Worm (Caenorhabditis elegans) whole organism, L1 larva: ENCODE results near the gene srh-201.

ENCODE experiments used
- C04F5.9 ChIP-seq: sonication (generic microtip); optimal IDR thresholded peaks from 2 replicates; lab custom pipeline; 2016; ENCODE audit warnings: missing genetic modification characterization, missing compliant biosample characterization
- ama-1 ChIP-seq: fragments of 150-350 bp; optimal IDR thresholded peaks from 2 replicates; lab custom pipeline; 2014
- ceh-82 ChIP-seq, 3 experiments: fragments of 150-350 bp in 1 of 3; sonication (generic microtip) in 2 of 3; optimal IDR thresholded peaks; 2 replicates each; lab custom pipeline; 2014 to 2017; ENCODE audit warnings: missing biosample characterization in 3 of 3, missing genetic modification characterization in 3 of 3
- ceh-88 ChIP-seq: fragments of 200-800 bp; sonication (Bioruptor generic); IDR thresholded peaks from 2 replicates; pipeline ENCODE4 v1.3.6; 2022; ENCODE audit warnings: missing genetic modification characterization, missing compliant biosample characterization
- dpl-1 ChIP-seq, 3 experiments: fragments of 150-350 bp in 2 of 3; sonication (generic microtip) in 1 of 3; optimal IDR thresholded peaks; 2 replicates each; lab custom pipeline; 2014 to 2017; ENCODE audit warnings: missing biosample characterization in 3 of 3, missing genetic modification characterization in 3 of 3, missing genetic modification reagents in 3 of 3
- dsc-1 ChIP-seq: sonication (generic microtip); optimal IDR thresholded peaks from 2 replicates; lab custom pipeline; 2016; ENCODE audit warnings: mild to moderate bottlenecking, missing genetic modification characterization, missing compliant biosample characterization
- efl-1 ChIP-seq, 4 experiments: fragments of 150-350 bp; optimal IDR thresholded peaks in 3 of 4; peaks in 1 of 4; 1 replicate in 1 of 4; 2 replicates in 3 of 4; lab custom pipeline; 2014; ENCODE audit warnings: missing biosample characterization in 2 of 4, missing genetic modification characterization in 2 of 4, missing genetic modification reagents in 2 of 4
- efl-3 ChIP-seq: fragments of 200-800 bp; sonication (Bioruptor generic); optimal IDR thresholded peaks from 2 replicates; lab custom pipeline; 2018; ENCODE audit warnings: mild to moderate bottlenecking, missing genetic modification characterization, missing compliant biosample characterization
- ets-5 ChIP-seq: fragments of 200-800 bp; sonication (Bioruptor generic); IDR thresholded peaks from 2 replicates; pipeline ENCODE4 v1.3.6; 2022; ENCODE audit warnings: missing genetic modification characterization, missing compliant biosample characterization
- fkh-4 ChIP-seq: sonication (generic microtip); optimal IDR thresholded peaks from 2 replicates; lab custom pipeline; 2016; ENCODE audit warnings: missing compliant biosample characterization, missing genetic modification characterization, borderline replicate concordance
- fkh-8 ChIP-seq: sonication (generic microtip); optimal IDR thresholded peaks from 2 replicates; lab custom pipeline; 2016; ENCODE audit warnings: mild to moderate bottlenecking, missing genetic modification characterization, missing compliant biosample characterization
- hlh-4 ChIP-seq: sonication (generic microtip); optimal IDR thresholded peaks from 2 replicates; lab custom pipeline; 2016; ENCODE audit warnings: mild to moderate bottlenecking, missing genetic modification characterization, missing compliant biosample characterization
- hpl-2 ChIP-seq: fragments of 150-350 bp; optimal IDR thresholded peaks from 2 replicates; lab custom pipeline; 2014; ENCODE audit warnings: missing biosample characterization, missing genetic modification reagents, missing genetic modification characterization
- lin-13 ChIP-seq: fragments of 150-350 bp; optimal IDR thresholded peaks from 2 replicates; lab custom pipeline; 2014; ENCODE audit warnings: missing biosample characterization, missing genetic modification reagents, missing genetic modification characterization
- lin-14 ChIP-seq: fragments of 200-800 bp; sonication (Bioruptor generic); optimal IDR thresholded peaks from 2 replicates; lab custom pipeline; 2018; ENCODE audit warnings: mild to moderate bottlenecking, missing genetic modification characterization, moderate library complexity, missing compliant biosample characterization
- lsy-2 ChIP-seq, 2 experiments: fragments of 150-350 bp; optimal IDR thresholded peaks; 2 replicates each; lab custom pipeline; 2014; ENCODE audit warnings: missing biosample characterization in 2 of 2, missing genetic modification characterization in 2 of 2
- mdl-1 ChIP-seq, 2 experiments: fragments of 150-350 bp; optimal IDR thresholded peaks; 2 replicates each; lab custom pipeline; 2014 to 2017; ENCODE audit warnings: missing biosample characterization in 2 of 2, missing genetic modification characterization in 2 of 2, inconsistent platforms in 1 of 2
- nhr-11 ChIP-seq: fragments of 150-350 bp; optimal IDR thresholded peaks from 2 replicates; lab custom pipeline; 2014; ENCODE audit warnings: missing biosample characterization, missing genetic modification characterization
- nhr-20 ChIP-seq: sonication (generic microtip); optimal IDR thresholded peaks from 2 replicates; lab custom pipeline; 2016; ENCODE audit warnings: mild to moderate bottlenecking, missing genetic modification characterization, missing compliant biosample characterization
- nhr-28 ChIP-seq: fragments of 150-350 bp; optimal IDR thresholded peaks from 2 replicates; lab custom pipeline; 2014; ENCODE audit warnings: missing biosample characterization, missing genetic modification characterization
- nhr-47 ChIP-seq: sonication (generic microtip); optimal IDR thresholded peaks from 2 replicates; lab custom pipeline; 2016; ENCODE audit warnings: mild to moderate bottlenecking, missing genetic modification characterization, moderate library complexity, missing compliant biosample characterization
- nhr-71 ChIP-seq: sonication (generic microtip); optimal IDR thresholded peaks from 2 replicates; lab custom pipeline; 2016; ENCODE audit warnings: mild to moderate bottlenecking, missing genetic modification characterization, moderate library complexity, missing compliant biosample characterization
- nhr-76 ChIP-seq: sonication (generic microtip); optimal IDR thresholded peaks from 2 replicates; lab custom pipeline; 2017; ENCODE audit warnings: missing biosample characterization, missing genetic modification characterization
- pax-3 ChIP-seq: fragments of 200-800 bp; sonication (Bioruptor generic); optimal IDR thresholded peaks from 2 replicates; lab custom pipeline; 2018; ENCODE audit warnings: mild to moderate bottlenecking, missing genetic modification characterization, moderate library complexity, missing compliant biosample characterization
- rnt-1 ChIP-seq: sonication (generic microtip); optimal IDR thresholded peaks from 2 replicates; lab custom pipeline; 2016; ENCODE audit warnings: mild to moderate bottlenecking, missing genetic modification characterization, moderate library complexity, missing compliant biosample characterization
- snpc-4 ChIP-seq: fragments of 150-350 bp; optimal IDR thresholded peaks from 2 replicates; lab custom pipeline; 2014; ENCODE audit warnings: missing biosample characterization, missing genetic modification characterization
- sox-4 ChIP-seq: sonication (generic microtip); optimal IDR thresholded peaks from 2 replicates; lab custom pipeline; 2016; ENCODE audit warnings: missing genetic modification characterization, missing compliant biosample characterization
- sptf-1 ChIP-seq: fragments of 150-350 bp; optimal IDR thresholded peaks from 2 replicates; lab custom pipeline; 2014; ENCODE audit warnings: missing biosample characterization, missing genetic modification characterization
- unc-130 ChIP-seq: fragments of 150-350 bp; optimal IDR thresholded peaks from 2 replicates; lab custom pipeline; 2017; ENCODE audit warnings: missing biosample characterization, missing genetic modification characterization, inconsistent platforms
- ztf-4 ChIP-seq: fragments of 150-350 bp; optimal IDR thresholded peaks from 2 replicates; lab custom pipeline; 2014; ENCODE audit warnings: missing biosample characterization, missing genetic modification characterization

srh-201 gene

ce11 chrV:9053235-9053634 lies 39.6 kb upstream of the srh-201 start:
- no peak for TF ChIP-seq rnt-1 (tag; lab: Kevin White, UChicago)
- TF ChIP-seq lsy-2 (tag; optimal IDR thresholded peaks at IDR 0.05; lab: Kevin White, UChicago): no peak
- peak; percentile 70 for TF ChIP-seq hlh-4 (tag; lab: Kevin White, UChicago)
- no peak for TF ChIP-seq ets-5

- no peak for TF ChIP-seq C04F5.9 (tag; lab: Kevin White, UChicago)
- TF ChIP-seq efl-1 (optimal IDR thresholded peaks at IDR 0.05; lab: Kevin White, UChicago): no peak
- peak in 1 of 2 experiments; percentile 40 for TF ChIP-seq efl-1 (GFP tag; optimal IDR thresholded peaks at IDR 0.05 in 1 of 2; lab: Kevin White, UChicago)
- TF ChIP-seq, all 84 proteins: peak for 1
Measured at ce11 chrV:9051100-9051499, 37.4 kb upstream of the srh-201 start, which contains the start of gene C25E10.7. Gene C25E10.7 (minus strand): TSS chrV:9051200.

DNA sequence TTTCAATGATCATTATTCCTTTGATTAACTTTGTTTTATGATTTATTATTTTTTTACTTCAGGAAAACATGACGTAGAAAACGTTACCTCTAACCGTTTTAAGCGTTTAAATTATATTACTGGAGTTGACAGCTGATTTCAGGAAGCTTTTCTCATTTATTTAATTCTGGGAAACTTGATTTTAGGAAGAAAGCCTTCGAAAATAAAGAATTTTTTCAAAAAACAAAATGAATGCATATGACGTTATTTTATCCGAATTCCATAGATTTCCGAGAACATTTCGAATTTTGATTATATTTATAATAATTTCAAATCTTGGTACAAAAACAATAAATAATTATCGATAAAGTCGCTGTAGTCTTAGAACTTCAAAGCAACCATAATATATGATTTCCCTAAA lies 35.6 kb upstream of the srh-201 start:
- TF ChIP-seq nhr-47 (tag; lab: Kevin White, UChicago): peak; percentile 31
- no peak for TF ChIP-seq ama-1 (lab: Kevin White, UChicago)
- TF ChIP-seq hlh-4 (tag; lab: Kevin White, UChicago): peak; percentile 97
- TF ChIP-seq nhr-71 (tag; lab: Kevin White, UChicago): peak; percentile 32

ce11 chrV:9047555-9048049 lies 33.9 kb upstream of the srh-201 start, which contains the start of gene C25E10.17:
Gene C25E10.17 (minus strand): TSS chrV:9047605.
- TF ChIP-seq lin-14 (GFP tag; lab: Kevin White, UChicago): peak; percentile 13
- TF ChIP-seq dsc-1 (tag; lab: Kevin White, UChicago): peak; percentile 67
- TF ChIP-seq nhr-71 (tag; lab: Kevin White, UChicago): peak; percentile 42
- peak; percentile 37 for TF ChIP-seq nhr-11 (tag; lab: Kevin White, UChicago)
- no peak for TF ChIP-seq hpl-2 (GFP tag; lab: Kevin White, UChicago)
- TF ChIP-seq pax-3 (tag; lab: Kevin White, UChicago): peak; percentile 44
- TF ChIP-seq unc-130 (tag; lab: Kevin White, UChicago): no peak
- TF ChIP-seq fkh-8 (tag; lab: Kevin White, UChicago): peak; percentile 89
- no peak for TF ChIP-seq dpl-1 (GFP tag; optimal IDR thresholded peaks at IDR 0.05; lab: Kevin White, UChicago)
- TF ChIP-seq nhr-47 (tag; lab: Kevin White, UChicago): peak; percentile 43
- peak; percentile 58 for TF ChIP-seq sox-4 (tag; lab: Kevin White, UChicago)

DNA sequence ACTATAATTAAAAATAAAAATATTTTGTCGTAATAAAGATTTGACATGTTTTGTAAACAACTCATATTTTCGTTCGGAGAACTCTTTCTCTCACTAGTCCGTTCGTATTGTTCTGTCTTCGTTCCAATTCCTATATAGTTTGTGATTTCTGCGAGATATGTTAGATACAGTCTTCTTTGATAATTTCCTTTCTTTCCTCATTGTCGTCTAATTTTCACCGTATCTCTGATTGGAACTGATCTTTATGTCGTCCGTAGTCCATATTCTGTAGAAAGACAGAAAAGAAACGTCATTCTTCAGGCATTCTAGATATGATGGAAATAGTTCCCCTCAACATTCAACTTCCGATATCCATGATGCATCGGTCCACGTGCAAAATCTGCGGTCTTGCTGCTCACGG lies 31.2 kb upstream of the srh-201 start, which contains the start of gene nhr-30:
nhr-30 (plus strand) TSS at position 301 of the 400 bp plus-strand sequence.
- TF ChIP-seq ztf-4 (tag; lab: Kevin White, UChicago) (no peak), fkh-4 (tag; lab: Kevin White, UChicago) (no peak), lin-14 (GFP tag; lab: Kevin White, UChicago) (no peak), nhr-20 (tag; lab: Kevin White, UChicago) (no peak), lin-13 (GFP tag; lab: Kevin White, UChicago) (no peak), ceh-88 (no peak), efl-3 (GFP tag; lab: Kevin White, UChicago) (no peak), nhr-47 (tag; lab: Kevin White, UChicago) (no peak), lsy-2 (tag; optimal IDR thresholded peaks at IDR 0.05; lab: Kevin White, UChicago) (no peak), nhr-28 (tag; lab: Kevin White, UChicago) (no peak), nhr-76 (no peak), mdl-1 (tag; optimal IDR thresholded peaks at IDR 0.05; lab: Kevin White, UChicago) (no peak), ceh-82 (tag; optimal IDR thresholded peaks at IDR 0.05; lab: Kevin White, UChicago) (no peak), ama-1 (lab: Kevin White, UChicago) (no peak)

ce11 chrV:9041030-9041429 lies 27.4 kb upstream of the srh-201 start, which contains the start of gene cyp-33B1:
Gene cyp-33B1 (plus strand): TSS chrV:9041330.
- TF ChIP-seq lin-13 (GFP tag; lab: Kevin White, UChicago) (no peak), sptf-1 (tag; lab: Kevin White, UChicago) (no peak), snpc-4 (no peak)
- TF ChIP-seq, all 84 proteins: peak for 0
